Fruit fly (Drosophila melanogaster) whole organism, wandering third instar larva: Measurements from ENCODE around the gene org-1.
A peak's percentile ranks its signal among the peaks of the same experiment; 100 is the strongest.

Source experiments
- Abd-B ChIP-seq: fragments of >200 bp; optimal IDR thresholded peaks from 2 replicates; lab custom pipeline; 2017; ENCODE audit warnings: missing biosample characterization, missing genetic modification characterization
- CG32264 ChIP-seq: fragments of 200-800 bp; sonication (Bioruptor generic); optimal IDR thresholded peaks from 2 replicates; lab custom pipeline; 2016; ENCODE audit warnings: missing biosample characterization, missing genetic modification characterization
- CG9705 ChIP-seq: fragments of 200-800 bp; sonication (Bioruptor generic); optimal IDR thresholded peaks from 2 replicates; lab custom pipeline; 2018; ENCODE audit warnings: missing biosample characterization, mild to moderate bottlenecking, missing genetic modification characterization
- CrebA ChIP-seq: fragments of 200-800 bp; sonication (Bioruptor generic); optimal IDR thresholded peaks from 2 replicates; lab custom pipeline; 2016; ENCODE audit warnings: missing biosample characterization, mild to moderate bottlenecking, missing genetic modification characterization, borderline replicate concordance
- Dfd ChIP-seq: fragments of >200 bp; optimal IDR thresholded peaks from 2 replicates; lab custom pipeline; 2017; ENCODE audit warnings: missing biosample characterization, missing genetic modification characterization
- Dif ChIP-seq: fragments of 200-275, 200-300 bp; sonication (Bioruptor generic); optimal IDR thresholded peaks from 2 replicates; lab custom pipeline; 2018; ENCODE audit warnings: missing biosample characterization, missing genetic modification characterization; ENCODE audit not compliant: partially characterized antibody
- GATAd ChIP-seq: sonication (Bioruptor generic); optimal IDR thresholded peaks from 2 replicates; lab custom pipeline; 2016; ENCODE audit warnings: missing biosample characterization, missing genetic modification characterization
- HLH106 ChIP-seq: fragments of 200-800 bp; optimal IDR thresholded peaks from 3 replicates; lab custom pipeline; 2019; ENCODE audit warnings: missing biosample characterization, mild to moderate bottlenecking, missing genetic modification characterization, moderate library complexity
- Hnf4 ChIP-seq: fragments of 200-800 bp; sonication (Bioruptor generic); optimal IDR thresholded peaks from 2 replicates; lab custom pipeline; 2016; ENCODE audit warnings: missing biosample characterization, mild to moderate bottlenecking, missing genetic modification characterization
- Hr78 ChIP-seq: fragments of >200 bp; optimal IDR thresholded peaks from 2 replicates; lab custom pipeline; 2017; ENCODE audit warnings: missing biosample characterization, missing genetic modification characterization
- Hr83 ChIP-seq: fragments of 200-300 bp; sonication (Bioruptor generic); optimal IDR thresholded peaks from 2 replicates; lab custom pipeline; 2016; ENCODE audit warnings: missing biosample characterization, mild to moderate bottlenecking, missing genetic modification characterization, moderate library complexity; ENCODE audit not compliant: poor library complexity, severe bottlenecking
- Jra ChIP-seq: sonication (Bioruptor generic); optimal IDR thresholded peaks from 2 replicates; lab custom pipeline; 2016; ENCODE audit warnings: missing biosample characterization, missing genetic modification characterization
- Mio ChIP-seq: sonication (Bioruptor generic); optimal IDR thresholded peaks from 2 replicates; lab custom pipeline; 2016; ENCODE audit warnings: missing biosample characterization, missing genetic modification characterization
- Myc ChIP-seq: fragments of >200 bp; optimal IDR thresholded peaks from 2 replicates; lab custom pipeline; 2017
- N ChIP-seq: fragments of >200 bp; optimal IDR thresholded peaks from 2 replicates; lab custom pipeline; 2018; ENCODE audit warnings: missing biosample characterization, missing external identifiers, missing genetic modification characterization
- OdsH ChIP-seq: fragments of 200-800 bp; sonication (Bioruptor generic); optimal IDR thresholded peaks from 2 replicates; lab custom pipeline; 2016; ENCODE audit warnings: missing biosample characterization, mild to moderate bottlenecking, missing genetic modification characterization
- Rel ChIP-seq, 2 experiments: fragments of 200-800 bp; sonication (Bioruptor generic) in 1 of 2; optimal IDR thresholded peaks; 2 replicates in 1 of 2; 3 replicates in 1 of 2; lab custom pipeline; 2016 to 2019; ENCODE audit warnings: mild to moderate bottlenecking in 2 of 2, missing biosample characterization in 2 of 2, missing genetic modification characterization in 2 of 2, moderate library complexity in 1 of 2
- Sp1 ChIP-seq: fragments of 200-800 bp; sonication (Bioruptor generic); optimal IDR thresholded peaks from 3 replicates; lab custom pipeline; 2019; ENCODE audit warnings: missing biosample characterization, mild to moderate bottlenecking, missing genetic modification characterization, moderate library complexity
- Vsx2 ChIP-seq: fragments of 200-300, 225-300 bp; sonication (Bioruptor generic); optimal IDR thresholded peaks from 2 replicates; lab custom pipeline; 2018; ENCODE audit warnings: missing biosample characterization, missing genetic modification characterization; ENCODE audit not compliant: partially characterized antibody
- br ChIP-seq: fragments of 200-800 bp; sonication (Bioruptor generic); optimal IDR thresholded peaks from 2 replicates; lab custom pipeline; 2016; ENCODE audit warnings: missing biosample characterization, missing genetic modification characterization
- brk ChIP-seq: fragments of 200-800 bp; sonication (Bioruptor generic); optimal IDR thresholded peaks from 2 replicates; lab custom pipeline; 2016; ENCODE audit warnings: missing biosample characterization, mild to moderate bottlenecking, missing genetic modification characterization
- dl ChIP-seq, 2 experiments: fragments of 175-275, 200-275 bp in 1 of 2; fragments of 200-275 bp in 1 of 2; sonication (Bioruptor generic); optimal IDR thresholded peaks; lab custom pipeline; 2018; ENCODE audit warnings: mild to moderate bottlenecking in 2 of 2, missing biosample characterization in 2 of 2, missing genetic modification characterization in 2 of 2, moderate library complexity in 2 of 2; ENCODE audit not compliant: partially characterized antibody in 2 of 2, insufficient read depth in 1 of 2
- dmrt93B ChIP-seq: fragments of 200-800 bp; sonication (Bioruptor generic); optimal IDR thresholded peaks from 2 replicates; lab custom pipeline; 2018; ENCODE audit warnings: missing biosample characterization, mild to moderate bottlenecking, missing genetic modification characterization
- dsf ChIP-seq: sonication (Bioruptor generic); optimal IDR thresholded peaks from 2 replicates; lab custom pipeline; 2016; ENCODE audit warnings: missing biosample characterization, missing genetic modification characterization, borderline replicate concordance
- ey ChIP-seq: fragments of 200-800 bp; sonication (Bioruptor generic); optimal IDR thresholded peaks from 2 replicates; lab custom pipeline; 2016; ENCODE audit warnings: missing biosample characterization, missing genetic modification characterization
- foxo ChIP-seq, 2 experiments: fragments of 200-800 bp; sonication (Bioruptor generic); optimal IDR thresholded peaks; 2 replicates in 1 of 2; 3 replicates in 1 of 2; lab custom pipeline; 2016 to 2017; ENCODE audit warnings: missing biosample characterization in 2 of 2, missing genetic modification characterization in 2 of 2
- fru ChIP-seq: fragments of 200-800 bp; sonication (Bioruptor generic); optimal IDR thresholded peaks from 3 replicates; lab custom pipeline; 2016; ENCODE audit warnings: missing biosample characterization, mild to moderate bottlenecking, missing genetic modification characterization
- h ChIP-seq: fragments of 200-800 bp; sonication (Bioruptor generic); optimal IDR thresholded peaks from 3 replicates; lab custom pipeline; 2016; ENCODE audit warnings: missing biosample characterization, mild to moderate bottlenecking, missing genetic modification characterization
- jim ChIP-seq: fragments of 175-275, 200-325 bp; sonication (Bioruptor generic); optimal IDR thresholded peaks from 2 replicates; lab custom pipeline; 2016; ENCODE audit warnings: missing biosample characterization, mild to moderate bottlenecking, missing genetic modification characterization
- lola ChIP-seq: fragments of >200 bp; optimal IDR thresholded peaks from 2 replicates; lab custom pipeline; 2017; ENCODE audit warnings: missing biosample characterization, missing genetic modification characterization
- pan ChIP-seq: fragments of >200 bp; optimal IDR thresholded peaks from 2 replicates; lab custom pipeline; 2017
- psq ChIP-seq: fragments of 200-800 bp; sonication (Bioruptor generic); optimal IDR thresholded peaks from 3 replicates; lab custom pipeline; 2017; ENCODE audit warnings: missing biosample characterization, mild to moderate bottlenecking, missing genetic modification characterization, moderate library complexity
- rgr ChIP-seq: fragments of 200-800 bp; sonication (Bioruptor generic); optimal IDR thresholded peaks from 3 replicates; lab custom pipeline; 2016; ENCODE audit warnings: missing biosample characterization, mild to moderate bottlenecking, missing genetic modification characterization
- sage ChIP-seq: fragments of 200-800 bp; sonication (Bioruptor generic); optimal IDR thresholded peaks from 2 replicates; lab custom pipeline; 2016; ENCODE audit warnings: missing biosample characterization, mild to moderate bottlenecking, missing genetic modification characterization
- sv ChIP-seq: fragments of 200-800 bp; sonication (Bioruptor generic); optimal IDR thresholded peaks from 3 replicates; lab custom pipeline; 2016; ENCODE audit warnings: missing biosample characterization, missing genetic modification characterization
- tai ChIP-seq: sonication (Bioruptor generic); optimal IDR thresholded peaks from 2 replicates; lab custom pipeline; 2016; ENCODE audit warnings: missing biosample characterization, missing genetic modification characterization
- usp ChIP-seq: fragments of >200 bp; optimal IDR thresholded peaks from 2 replicates; lab custom pipeline; 2017; ENCODE audit warnings: missing biosample characterization, missing genetic modification characterization
- woc ChIP-seq: sonication (Bioruptor generic); optimal IDR thresholded peaks from 2 replicates; lab custom pipeline; 2016; ENCODE audit warnings: missing biosample characterization, mild to moderate bottlenecking, missing genetic modification characterization

Gene org-1

DNA sequence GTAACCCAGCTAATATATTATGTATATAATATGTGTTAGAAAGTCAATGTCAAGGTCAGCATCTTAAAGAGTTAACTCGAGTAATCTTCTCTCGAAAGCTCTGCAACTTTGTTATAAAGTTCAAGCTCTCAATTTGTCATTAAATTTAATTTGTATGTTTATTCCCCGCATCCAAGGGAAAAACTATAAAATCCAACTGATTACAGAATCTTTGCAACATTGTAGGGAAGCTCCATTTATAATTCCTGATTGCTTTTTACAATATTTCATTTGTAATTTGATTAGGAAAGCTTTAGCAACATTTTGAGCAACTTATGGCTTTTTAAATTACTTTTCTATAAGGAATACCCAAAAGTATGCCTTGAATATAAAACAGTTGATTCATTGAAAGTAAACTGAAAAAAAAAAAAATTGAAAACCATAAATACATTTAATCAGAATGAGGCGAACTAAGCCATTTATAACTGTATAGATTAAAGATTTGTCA, 11.9 kb upstream of the org-1 start:
- no peak for TF ChIP-seq dl (GFP tag; optimal IDR thresholded peaks at IDR 0.05; lab: Kevin White, UChicago; ENCODE audit: insufficient read depth in 1 of 2, partially characterized antibody in 2 of 2)
- no peak for TF ChIP-seq Dfd (GFP tag; lab: Kevin White, UChicago)
- TF ChIP-seq N, result no peak
- no peak for TF ChIP-seq foxo (GFP tag; optimal IDR thresholded peaks at IDR 0.05; lab: Kevin White, UChicago)
- TF ChIP-seq psq, result no peak
- TF ChIP-seq OdsH (GFP tag; lab: Kevin White, UChicago), result no peak
- no peak for TF ChIP-seq Sp1 (GFP tag; lab: Kevin White, UChicago)
- TF ChIP-seq HLH106 (tag; lab: Kevin White, UChicago), result no peak

DNA sequence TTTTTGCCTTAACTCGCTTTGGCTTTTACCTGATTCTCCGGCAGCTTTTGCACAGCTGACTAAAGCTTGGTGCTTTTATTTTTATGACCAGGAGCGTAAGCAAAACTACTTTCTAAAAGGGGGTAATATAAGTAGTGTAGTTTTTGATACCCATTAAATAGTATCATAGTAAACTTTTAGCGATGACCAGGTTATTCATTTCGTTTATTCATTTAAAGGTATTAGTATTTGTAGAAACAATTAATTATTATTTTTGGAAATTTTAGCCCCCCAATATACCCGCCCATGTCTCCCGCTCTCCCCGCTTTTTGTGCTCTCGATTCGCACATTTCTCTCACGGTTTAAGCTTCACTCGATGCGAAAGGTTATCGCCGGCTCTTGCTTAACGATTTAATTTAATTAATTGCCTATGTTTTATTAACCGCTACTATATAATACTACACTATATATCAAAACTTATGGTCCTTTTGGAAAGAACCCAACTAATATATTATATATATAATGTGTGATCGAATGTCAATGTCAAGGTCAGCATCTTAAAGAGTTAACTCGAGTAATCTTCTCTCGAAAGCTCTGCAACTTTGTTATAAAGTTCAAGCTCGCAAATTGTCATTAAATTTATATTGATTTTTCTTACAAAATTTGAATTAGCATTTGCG, 9.6 kb upstream of the org-1 start, which contains the start of gene Sptr:
Sptr (minus strand) TSS at position 61 of the 659 bp plus-strand sequence.
- TF ChIP-seq foxo (GFP tag; optimal IDR thresholded peaks at IDR 0.05; lab: Kevin White, UChicago) (peak; percentile 56 to 96), Myc (no peak), woc (GFP tag; lab: Kevin White, UChicago) (peak; percentile 92), HLH106 (tag; lab: Kevin White, UChicago) (peak; percentile 96), Dif (GFP tag; lab: Kevin White, UChicago) (no peak), CrebA (GFP tag; lab: Kevin White, UChicago) (peak; percentile 73), lola (GFP tag; lab: Kevin White, UChicago) (no peak), Mio (GFP tag; lab: Kevin White, UChicago) (peak; percentile 19), pan (lab: Kevin White, UChicago) (no peak), Sp1 (GFP tag; lab: Kevin White, UChicago) (peak; percentile 96), psq (peak; percentile 92), jim (GFP tag; lab: Kevin White, UChicago) (no peak), sage (GFP tag; lab: Kevin White, UChicago) (peak; percentile 87), brk (GFP tag; lab: Kevin White, UChicago) (peak; percentile 91), GATAd (peak; percentile 51), br (GFP tag; lab: Kevin White, UChicago) (peak; percentile 92), Hnf4 (GFP tag; lab: Kevin White, UChicago) (peak; percentile 94), fru (GFP tag; lab: Kevin White, UChicago) (peak; percentile 96), Vsx2 (GFP tag; lab: Kevin White, UChicago) (no peak), rgr (GFP tag; lab: Kevin White, UChicago) (peak; percentile 97), sv (peak; percentile 72), Jra (peak; percentile 84), N (no peak), Dfd (GFP tag; lab: Kevin White, UChicago) (no peak), Hr83 (GFP tag; lab: Kevin White, UChicago) (no peak), ey (peak; percentile 93), dl (GFP tag; optimal IDR thresholded peaks at IDR 0.05; lab: Kevin White, UChicago; ENCODE audit: insufficient read depth in 1 of 2, partially characterized antibody in 2 of 2) (no peak), OdsH (GFP tag; lab: Kevin White, UChicago) (peak; percentile 97), Rel (GFP tag; optimal IDR thresholded peaks at IDR 0.05; lab: Kevin White, UChicago) (peak; percentile 77), Rel (tag; optimal IDR thresholded peaks at IDR 0.05; lab: Kevin White, UChicago) (peak; percentile 82), CG32264 (GFP tag; lab: Kevin White, UChicago) (peak; percentile 80), CG9705 (peak; percentile 91), usp (no peak), tai (GFP tag; lab: Kevin White, UChicago) (peak; percentile 82), Abd-B (GFP tag; lab: Kevin White, UChicago) (no peak), Hr78 (GFP tag; lab: Kevin White, UChicago) (no peak), dmrt93B (GFP tag; lab: Kevin White, UChicago) (peak; percentile 87), dsf (GFP tag; lab: Kevin White, UChicago) (peak; percentile 58), h (GFP tag; lab: Kevin White, UChicago) (peak; percentile 96)
- TF ChIP-seq, all 38 proteins: peak for 25
